Fruit fly (Drosophila melanogaster) whole organism, prepupa: ENCODE results near the gene CG1983.

Source experiments
- CG10669 ChIP-seq: fragments of 200-800 bp; sonication (Bioruptor generic); optimal IDR thresholded peaks from 3 replicates; lab custom pipeline; 2018; ENCODE audit warnings: missing biosample characterization, mild to moderate bottlenecking, missing genetic modification characterization, moderate library complexity
- CG11762 ChIP-seq: fragments of 200-800 bp; sonication (Bioruptor generic); optimal IDR thresholded peaks from 3 replicates; lab custom pipeline; 2016; ENCODE audit warnings: missing biosample characterization, missing genetic modification characterization; ENCODE audit not compliant: insufficient read depth
- CG11902 ChIP-seq: fragments of 200-800 bp; sonication (Bioruptor generic); optimal IDR thresholded peaks from 3 replicates; lab custom pipeline; 2016; ENCODE audit warnings: missing biosample characterization, missing genetic modification characterization
- CG16779 ChIP-seq: fragments of 200-800 bp; sonication (Bioruptor generic); optimal IDR thresholded peaks from 3 replicates; lab custom pipeline; 2017; ENCODE audit warnings: missing biosample characterization, mild to moderate bottlenecking, missing genetic modification characterization
- CG3032 ChIP-seq: fragments of 200-800 bp; optimal IDR thresholded peaks from 2 replicates; lab custom pipeline; 2019; ENCODE audit warnings: missing biosample characterization, mild to moderate bottlenecking, missing genetic modification characterization, moderate library complexity
- CG6808 ChIP-seq: fragments of 200-800 bp; sonication (Bioruptor generic); optimal IDR thresholded peaks from 3 replicates; lab custom pipeline; 2017; ENCODE audit warnings: missing biosample characterization, missing genetic modification characterization, mild to moderate bottlenecking, moderate library complexity, missing genetic modification reagents
- CG6854 ChIP-seq: fragments of 200-800 bp; sonication (Bioruptor generic); optimal IDR thresholded peaks from 2 replicates; lab custom pipeline; 2017; ENCODE audit warnings: missing biosample characterization, mild to moderate bottlenecking, missing genetic modification characterization
- CG8319 ChIP-seq: fragments of 200-800 bp; sonication (Bioruptor generic); optimal IDR thresholded peaks from 3 replicates; lab custom pipeline; 2016; ENCODE audit warnings: missing biosample characterization, missing genetic modification characterization
- Lpt ChIP-seq: fragments of 200-800 bp; sonication (Bioruptor generic); optimal IDR thresholded peaks from 3 replicates; lab custom pipeline; 2016; ENCODE audit warnings: missing biosample characterization, missing genetic modification characterization
- dac ChIP-seq: fragments of 200-800 bp; sonication (Bioruptor generic); optimal IDR thresholded peaks from 2 replicates; lab custom pipeline; 2017; ENCODE audit warnings: missing biosample characterization, mild to moderate bottlenecking, missing genetic modification characterization
- eg ChIP-seq: fragments of 200-800 bp; sonication (Bioruptor generic); IDR thresholded peaks from 3 replicates; pipeline ENCODE4 v1.3.6; 2022; ENCODE audit warnings: missing biosample characterization, missing genetic modification characterization
- vri ChIP-seq: fragments of 200-800 bp; sonication (Bioruptor generic); optimal IDR thresholded peaks from 3 replicates; lab custom pipeline; 2016; ENCODE audit warnings: missing biosample characterization, mild to moderate bottlenecking, missing genetic modification characterization

- no peak for TF ChIP-seq CG6808 (GFP tag; lab: Kevin White, UChicago)
- no peak for TF ChIP-seq CG16779
- no peak for TF ChIP-seq CG11762 (GFP tag; lab: Kevin White, UChicago)
- TF ChIP-seq eg (GFP tag; lab: Robert Waterston, UW) = no peak
- TF ChIP-seq CG8319 (GFP tag; lab: Kevin White, UChicago) = no peak
- TF ChIP-seq CG6854 (GFP tag; lab: Kevin White, UChicago) = peak; percentile 35
- no peak for TF ChIP-seq CG10669 (GFP tag; lab: Kevin White, UChicago)
- no peak for TF ChIP-seq CG11902
- no peak for TF ChIP-seq CG3032 (tag; lab: Kevin White, UChicago)
- TF ChIP-seq Lpt (GFP tag; lab: Kevin White, UChicago) = no peak
- TF ChIP-seq vri = no peak
- TF ChIP-seq dac (GFP tag; lab: Kevin White, UChicago) = no peak
Measured at dm6 chr3R:30191047-30191446, 13.5 kb upstream of the CG1983 start, which contains the start of gene CG9747.
